Fruit fly (Drosophila melanogaster) whole organism, embryonic: Measurements from ENCODE around the gene CG43248.

Source experiments
- Blimp-1 ChIP-seq: fragments of 200-800 bp; sonication (Bioruptor generic); optimal IDR thresholded peaks from 3 replicates; lab custom pipeline; 2018; ENCODE audit warnings: missing biosample characterization, missing genetic modification characterization, mild to moderate bottlenecking, moderate library complexity, missing genetic modification reagents
- CG16779 ChIP-seq: fragments of 200-800 bp; sonication (Bioruptor generic); IDR thresholded peaks from 2 replicates; pipeline ENCODE4 v1.3.6; 2022; ENCODE audit warnings: missing biosample characterization, missing genetic modification characterization
- CG17802 ChIP-seq: fragments of 200-800 bp; sonication (Bioruptor generic); optimal IDR thresholded peaks from 2 replicates; lab custom pipeline; 2018; ENCODE audit warnings: missing biosample characterization, mild to moderate bottlenecking, missing genetic modification characterization, moderate library complexity
- CG2116 ChIP-seq: fragments of 200-800 bp; sonication (Bioruptor generic); optimal IDR thresholded peaks from 3 replicates; lab custom pipeline; 2018; ENCODE audit warnings: missing biosample characterization, mild to moderate bottlenecking, missing genetic modification characterization
- CG6854 ChIP-seq: fragments of 200-800 bp; sonication (Bioruptor generic); optimal IDR thresholded peaks from 3 replicates; lab custom pipeline; 2017; ENCODE audit warnings: missing biosample characterization, mild to moderate bottlenecking, missing genetic modification characterization
- CG9876 ChIP-seq: fragments of 200-800 bp; sonication (Bioruptor generic); optimal IDR thresholded peaks from 2 replicates; lab custom pipeline; 2016; ENCODE audit warnings: missing biosample characterization, missing genetic modification characterization
- Chrac-16 ChIP-seq: fragments of 200-800 bp; sonication (Bioruptor generic); optimal IDR thresholded peaks from 3 replicates; lab custom pipeline; 2016; ENCODE audit warnings: missing biosample characterization, missing genetic modification characterization
- Jarid2 ChIP-seq: fragments of 200-800 bp; sonication (Bioruptor generic); optimal IDR thresholded peaks from 3 replicates; lab custom pipeline; 2017; ENCODE audit warnings: mild to moderate bottlenecking, missing biosample characterization, missing genetic modification reagents, missing genetic modification characterization
- Poxn ChIP-seq: fragments of 200-800 bp; sonication (Bioruptor generic); IDR thresholded peaks from 2 replicates; pipeline ENCODE4 v1.3.6; 2022; ENCODE audit warnings: missing biosample characterization, missing genetic modification characterization
- bigmax ChIP-seq: fragments of 200-800 bp; sonication (Bioruptor generic); optimal IDR thresholded peaks from 2 replicates; lab custom pipeline; 2018; ENCODE audit warnings: missing biosample characterization, mild to moderate bottlenecking, missing genetic modification characterization
- exex ChIP-seq: fragments of 200-800 bp; sonication (Bioruptor generic); optimal IDR thresholded peaks from 4 replicates; lab custom pipeline; 2018; ENCODE audit warnings: missing biosample characterization, mild to moderate bottlenecking, missing genetic modification characterization, moderate library complexity
- fu2 ChIP-seq: fragments of 200-800 bp; sonication (Bioruptor generic); optimal IDR thresholded peaks from 2 replicates; lab custom pipeline; 2016; ENCODE audit warnings: missing biosample characterization, missing genetic modification characterization

dm6 chr3L:15510787-15511186 lies 20.5 kb downstream of the CG43248 start, which contains the start of gene MsrA:
- TF ChIP-seq CG9876 (no peak), Poxn (GFP tag; lab: Robert Waterston, UW) (no peak), Chrac-16 (no peak), CG6854 (GFP tag; lab: Kevin White, UChicago) (no peak), bigmax (GFP tag; lab: Kevin White, UChicago) (no peak), CG16779 (no peak), exex (tag; lab: Kevin White, UChicago) (no peak), Blimp-1 (GFP tag; lab: Kevin White, UChicago) (no peak), CG17802 (tag; lab: Kevin White, UChicago) (no peak), fu2 (GFP tag; lab: Kevin White, UChicago) (no peak), CG2116 (GFP tag; lab: Kevin White, UChicago) (no peak), Jarid2 (GFP tag; lab: Kevin White, UChicago) (peak; percentile 59)
